Worm (Caenorhabditis elegans) whole organism, L2 larva: ENCODE measurements around the gene hrg-5.

Experiments
- C34F6.9 ChIP-seq: fragments of 150-350 bp; optimal IDR thresholded peaks from 2 replicates; lab custom pipeline; 2014; ENCODE audit warnings: missing biosample characterization, missing genetic modification characterization
- F13H6.1 ChIP-seq: sonication (generic microtip); optimal IDR thresholded peaks from 2 replicates; lab custom pipeline; 2016; ENCODE audit warnings: missing genetic modification characterization, missing compliant biosample characterization
- Y55F3AM.14 ChIP-seq: fragments of 200-800 bp; sonication (Bioruptor generic); optimal IDR thresholded peaks from 2 replicates; lab custom pipeline; 2018; ENCODE audit warnings: mild to moderate bottlenecking, missing genetic modification characterization, missing compliant biosample characterization
- alr-1 ChIP-seq: fragments of 150-350 bp; optimal IDR thresholded peaks from 2 replicates; lab custom pipeline; 2014; ENCODE audit warnings: missing biosample characterization, missing genetic modification characterization
- aly-2 ChIP-seq: fragments of 150-350 bp; optimal IDR thresholded peaks from 2 replicates; lab custom pipeline; 2014; ENCODE audit warnings: missing biosample characterization, missing genetic modification characterization
- blmp-1 ChIP-seq: sonication (generic microtip); optimal IDR thresholded peaks from 2 replicates; lab custom pipeline; 2017; ENCODE audit warnings: missing genetic modification characterization, mild to moderate bottlenecking, missing compliant biosample characterization, antibody characterized with exemption, moderate library complexity; ENCODE audit not compliant: insufficient read depth
- ceh-16 ChIP-seq: fragments of 150-350 bp; optimal IDR thresholded peaks from 2 replicates; lab custom pipeline; 2014; ENCODE audit warnings: missing biosample characterization, missing genetic modification characterization
- crh-2 ChIP-seq: sonication (generic microtip); optimal IDR thresholded peaks from 2 replicates; lab custom pipeline; 2017; ENCODE audit warnings: missing biosample characterization, missing genetic modification characterization
- egl-27 ChIP-seq: sonication (generic microtip); optimal IDR thresholded peaks from 3 replicates; lab custom pipeline; 2017; ENCODE audit warnings: missing biosample characterization, missing genetic modification reagents, missing genetic modification characterization
- elt-1 ChIP-seq: fragments of 150-350 bp; optimal IDR thresholded peaks from 2 replicates; lab custom pipeline; 2014; ENCODE audit warnings: missing biosample characterization, missing genetic modification characterization
- fos-1 ChIP-seq: fragments of 150-350 bp; optimal IDR thresholded peaks from 2 replicates; lab custom pipeline; 2014; ENCODE audit warnings: missing biosample characterization, missing genetic modification characterization
- gmeb-1 ChIP-seq: fragments of 150-350 bp; optimal IDR thresholded peaks from 2 replicates; lab custom pipeline; 2014; ENCODE audit warnings: missing biosample characterization, missing genetic modification characterization
- lin-11 ChIP-seq: fragments of 150-350 bp; sonication (generic microtip); optimal IDR thresholded peaks from 2 replicates; lab custom pipeline; 2014; ENCODE audit warnings: missing biosample characterization, missing genetic modification characterization, inconsistent platforms, mixed read lengths
- lin-13 ChIP-seq: fragments of 150-350 bp; optimal IDR thresholded peaks from 2 replicates; lab custom pipeline; 2014; ENCODE audit warnings: missing biosample characterization, missing genetic modification reagents, missing genetic modification characterization
- lsy-2 ChIP-seq, 2 experiments: fragments of 150-350 bp in 1 of 2; sonication (generic microtip) in 1 of 2; optimal IDR thresholded peaks; 2 replicates each; lab custom pipeline; 2014 to 2017; ENCODE audit warnings: missing biosample characterization in 2 of 2, missing genetic modification characterization in 2 of 2
- mab-5 ChIP-seq: fragments of 150-350 bp; optimal IDR thresholded peaks from 2 replicates; lab custom pipeline; 2014; ENCODE audit warnings: missing biosample characterization, missing genetic modification characterization
- mdl-1 ChIP-seq, 2 experiments: fragments of 150-350 bp in 1 of 2; sonication (generic microtip) in 1 of 2; optimal IDR thresholded peaks; 2 replicates each; lab custom pipeline; 2017; ENCODE audit warnings: missing biosample characterization in 2 of 2, missing genetic modification characterization in 2 of 2
- nhr-10 ChIP-seq: sonication (generic microtip); optimal IDR thresholded peaks from 2 replicates; lab custom pipeline; 2017; ENCODE audit warnings: missing biosample characterization, missing genetic modification characterization
- nhr-11 ChIP-seq: fragments of 150-350 bp; optimal IDR thresholded peaks from 2 replicates; lab custom pipeline; 2014; ENCODE audit warnings: missing biosample characterization, missing genetic modification characterization
- nhr-12 ChIP-seq: fragments of 150-350 bp; optimal IDR thresholded peaks from 2 replicates; lab custom pipeline; 2014; ENCODE audit warnings: missing biosample characterization, missing genetic modification characterization
- nhr-129 ChIP-seq: fragments of 150-350 bp; optimal IDR thresholded peaks from 2 replicates; lab custom pipeline; 2014; ENCODE audit warnings: missing biosample characterization, missing genetic modification characterization
- nhr-25 ChIP-seq: fragments of 150-350 bp; sonication (generic microtip); optimal IDR thresholded peaks from 3 replicates; lab custom pipeline; 2014; ENCODE audit warnings: missing biosample characterization, missing genetic modification characterization
- nhr-6 ChIP-seq: fragments of 150-350 bp; optimal IDR thresholded peaks from 2 replicates; lab custom pipeline; 2014; ENCODE audit warnings: missing biosample characterization, missing genetic modification characterization
- nhr-77 ChIP-seq: fragments of 150-350 bp; optimal IDR thresholded peaks from 2 replicates; lab custom pipeline; 2014; ENCODE audit warnings: missing biosample characterization, missing genetic modification characterization
- peb-1 ChIP-seq: fragments of 150-350 bp; optimal IDR thresholded peaks from 2 replicates; lab custom pipeline; 2014; ENCODE audit warnings: missing biosample characterization, missing genetic modification characterization
- sem-4 ChIP-seq: fragments of 150-350 bp; optimal IDR thresholded peaks from 2 replicates; lab custom pipeline; 2014; ENCODE audit warnings: missing biosample characterization, missing genetic modification reagents, missing genetic modification characterization
- skn-1 ChIP-seq: sonication (generic microtip); optimal IDR thresholded peaks from 2 replicates; lab custom pipeline; 2017; ENCODE audit warnings: missing biosample characterization, missing genetic modification characterization
- sma-3 ChIP-seq: sonication (generic microtip); optimal IDR thresholded peaks from 2 replicates; lab custom pipeline; 2016; ENCODE audit warnings: missing genetic modification reagents, missing genetic modification characterization, missing compliant biosample characterization
- sma-9 ChIP-seq, 2 experiments: fragments of 150-350 bp in 1 of 2; sonication (generic microtip) in 1 of 2; optimal IDR thresholded peaks; 2 replicates each; lab custom pipeline; 2014 to 2016; ENCODE audit warnings: missing genetic modification characterization in 2 of 2, mild to moderate bottlenecking in 1 of 2, missing biosample characterization in 1 of 2, missing compliant biosample characterization in 1 of 2, missing genetic modification reagents in 1 of 2, moderate library complexity in 1 of 2
- unc-39 ChIP-seq: fragments of 150-350 bp; optimal IDR thresholded peaks from 2 replicates; lab custom pipeline; 2014; ENCODE audit warnings: missing biosample characterization, missing genetic modification characterization
- unc-55 ChIP-seq: fragments of 150-350 bp; sonication (generic microtip); optimal IDR thresholded peaks from 3 replicates; lab custom pipeline; 2014; ENCODE audit warnings: missing biosample characterization, missing genetic modification reagents, missing genetic modification characterization
- unc-62 ChIP-seq: fragments of 150-350 bp; optimal IDR thresholded peaks from 2 replicates; lab custom pipeline; 2014; ENCODE audit warnings: missing biosample characterization, missing genetic modification reagents, missing genetic modification characterization
- zag-1 ChIP-seq: fragments of 150-350 bp; optimal IDR thresholded peaks from 2 replicates; lab custom pipeline; 2014; ENCODE audit warnings: missing biosample characterization, missing genetic modification characterization
- ztf-11 ChIP-seq: sonication (generic microtip); optimal IDR thresholded peaks from 2 replicates; lab custom pipeline; 2017; ENCODE audit warnings: missing biosample characterization, missing genetic modification characterization
- ztf-4 ChIP-seq: fragments of 150-350 bp; optimal IDR thresholded peaks from 2 replicates; lab custom pipeline; 2014; ENCODE audit warnings: missing biosample characterization, missing genetic modification characterization

The hrg-5 gene

DNA sequence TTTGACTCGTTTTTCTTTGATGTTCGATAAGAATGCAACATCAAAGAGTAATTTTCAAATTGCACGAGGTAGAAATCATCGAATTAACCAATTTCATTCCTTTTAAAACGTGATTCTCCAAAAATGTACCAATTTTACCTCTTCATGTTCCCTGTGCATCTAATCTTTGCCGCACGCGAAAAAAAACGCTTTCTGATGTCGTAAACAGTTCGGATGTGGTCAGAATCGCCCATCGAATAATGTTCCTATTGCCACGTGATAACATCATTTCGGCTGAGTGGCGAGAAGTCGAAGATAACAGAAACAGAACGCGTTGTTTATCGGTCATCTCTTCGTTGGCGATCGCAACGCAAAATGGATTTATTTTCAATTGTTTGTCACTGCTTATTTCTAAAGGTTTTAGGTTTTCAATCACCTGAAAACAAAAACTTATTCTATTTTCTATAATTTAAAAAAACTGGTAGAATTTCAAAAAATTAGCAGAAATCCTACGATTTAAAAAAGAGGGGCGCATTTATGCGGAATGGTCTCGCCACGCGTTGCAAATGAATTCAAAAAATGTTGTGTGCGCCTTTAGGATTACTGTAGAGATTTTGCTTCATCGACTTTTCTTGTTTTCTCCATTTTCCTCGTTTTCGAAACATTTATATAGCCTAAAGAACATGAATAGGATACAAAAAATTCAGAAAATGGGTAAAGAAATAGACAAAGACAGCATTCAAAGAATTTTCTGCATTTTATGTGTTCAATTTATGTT is 7.5 kb downstream of the hrg-5 start, which contains the start of gene mogs-1 (continued):
- no peak for TF ChIP-seq nhr-12 (tag; lab: Kevin White, UChicago)
- peak; percentile 47 for TF ChIP-seq fos-1
- no peak for TF ChIP-seq skn-1 (tag; lab: Kevin White, UChicago)
- TF ChIP-seq ztf-11 (tag; lab: Kevin White, UChicago): no peak
- no peak for TF ChIP-seq ceh-16 (tag; lab: Kevin White, UChicago)
- no peak for TF ChIP-seq elt-1
- peak in 1 of 2 experiments; percentile 22 for TF ChIP-seq lsy-2 (tag; optimal IDR thresholded peaks at IDR 0.05; lab: Kevin White, UChicago)
- TF ChIP-seq peb-1 (tag; lab: Kevin White, UChicago): no peak
- TF ChIP-seq alr-1 (tag; lab: Kevin White, UChicago): no peak
- TF ChIP-seq zag-1 (tag; lab: Kevin White, UChicago): no peak
- TF ChIP-seq gmeb-1 (tag; lab: Kevin White, UChicago): peak; percentile 5
- no peak for TF ChIP-seq egl-27

DNA sequence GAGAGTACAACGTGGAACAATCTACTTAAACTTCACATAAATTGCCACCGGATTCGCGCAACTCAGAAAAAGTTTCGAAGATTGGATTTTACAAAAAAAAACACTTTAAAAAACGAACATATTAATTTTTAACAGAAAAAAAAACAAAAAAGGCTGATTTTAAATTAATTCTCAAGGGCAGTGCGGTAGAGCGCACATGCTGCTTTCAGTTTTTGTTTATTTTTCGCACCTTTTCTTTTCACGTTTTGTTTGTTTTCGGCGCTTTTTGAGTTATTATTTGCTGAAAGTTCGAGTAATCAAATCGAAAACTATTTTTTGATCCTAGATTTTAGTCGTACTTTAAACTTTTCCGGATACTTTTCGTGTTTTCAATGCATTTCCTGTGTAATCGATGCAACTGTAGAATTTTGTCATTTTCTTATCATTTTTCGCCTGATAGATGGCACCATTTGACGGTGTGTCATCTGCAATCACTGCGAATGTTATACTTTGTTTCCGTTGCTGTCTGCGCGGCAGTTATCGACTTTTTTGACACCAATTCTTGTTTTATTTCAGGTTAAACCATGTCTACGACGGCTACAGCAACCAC is 9.2 kb downstream of the hrg-5 start, which contains the start of gene F13H10.8:
TSS of gene F13H10.8 (plus strand) at position 556 of the 589 bp plus-strand sequence.
- no peak for TF ChIP-seq peb-1 (tag; lab: Kevin White, UChicago)
- TF ChIP-seq lsy-2 (tag; optimal IDR thresholded peaks at IDR 0.05; lab: Kevin White, UChicago): peak in 1 of 2 experiments; percentile 42
- peak; percentile 27 for TF ChIP-seq lin-13 (GFP tag; lab: Kevin White, UChicago)
- TF ChIP-seq C34F6.9 (tag; lab: Kevin White, UChicago): peak; percentile 80
- peak; percentile 93 for TF ChIP-seq fos-1
- TF ChIP-seq nhr-129 (tag; lab: Kevin White, UChicago): peak; percentile 17
- TF ChIP-seq F13H6.1 (tag; lab: Kevin White, UChicago): peak; percentile 33
- TF ChIP-seq nhr-11 (tag; lab: Kevin White, UChicago): no peak
- TF ChIP-seq sma-3: peak; percentile 6
- TF ChIP-seq mab-5 (tag; lab: Kevin White, UChicago): no peak
- TF ChIP-seq crh-2 (tag; lab: Kevin White, UChicago): peak; percentile 48
- no peak for TF ChIP-seq nhr-77 (tag; lab: Kevin White, UChicago)
- TF ChIP-seq skn-1 (tag; lab: Kevin White, UChicago): no peak
- TF ChIP-seq nhr-25 (tag; lab: Kevin White, UChicago): peak; percentile 0
- TF ChIP-seq lin-11 (tag; lab: Kevin White, UChicago): no peak
- TF ChIP-seq ztf-11 (tag; lab: Kevin White, UChicago): no peak

DNA sequence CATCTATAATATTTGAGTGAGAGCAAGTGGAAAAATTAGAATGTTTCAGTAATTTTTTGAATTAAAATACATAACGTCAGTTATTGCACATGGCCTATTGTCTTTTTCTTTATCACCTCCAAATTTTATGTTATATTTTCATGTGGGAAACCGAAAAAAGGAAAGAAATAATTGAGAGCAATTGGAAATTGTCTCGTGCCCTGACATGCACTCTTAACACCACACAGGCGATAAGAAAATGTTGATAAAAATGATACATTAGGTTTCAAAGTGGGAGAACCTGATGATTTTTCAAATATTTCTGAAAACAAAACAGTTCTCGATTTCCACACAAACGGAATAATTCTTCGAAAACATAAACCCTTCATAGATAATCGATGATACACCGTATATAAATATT is 13.3 kb downstream of the hrg-5 start, which contains the start of gene F13H10.3:
TSS of gene F13H10.3 (minus strand) at position 73 of the 400 bp plus-strand sequence.
- TF ChIP-seq crh-2 (tag; lab: Kevin White, UChicago): peak; percentile 62
- no peak for TF ChIP-seq lin-13 (GFP tag; lab: Kevin White, UChicago)
- TF ChIP-seq ztf-4 (tag; lab: Kevin White, UChicago): no peak
- TF ChIP-seq nhr-10 (tag; lab: Kevin White, UChicago): no peak
- no peak for TF ChIP-seq Y55F3AM.14 (GFP tag; lab: Kevin White, UChicago)
- TF ChIP-seq sem-4 (tag; lab: Kevin White, UChicago): no peak
- no peak for TF ChIP-seq nhr-25 (tag; lab: Kevin White, UChicago)
- TF ChIP-seq fos-1: peak; percentile 59
- TF ChIP-seq unc-62 (GFP tag; lab: Kevin White, UChicago): no peak
- no peak for TF ChIP-seq nhr-129 (tag; lab: Kevin White, UChicago)
- TF ChIP-seq unc-55 (GFP tag; lab: Kevin White, UChicago): no peak
- no peak for TF ChIP-seq sma-3
- TF ChIP-seq aly-2 (tag; lab: Kevin White, UChicago): no peak
- no peak for TF ChIP-seq unc-39 (tag; lab: Kevin White, UChicago)
- TF ChIP-seq mab-5 (tag; lab: Kevin White, UChicago): no peak
- no peak for TF ChIP-seq nhr-11 (tag; lab: Kevin White, UChicago)
- no peak for TF ChIP-seq nhr-77 (tag; lab: Kevin White, UChicago)
- no peak for TF ChIP-seq blmp-1
- peak; percentile 31 for TF ChIP-seq sma-9 (GFP tag; optimal IDR thresholded peaks at IDR 0.05; lab: Kevin White, UChicago)
- no peak for TF ChIP-seq sma-9 (tag; optimal IDR thresholded peaks at IDR 0.05; lab: Kevin White, UChicago)
- TF ChIP-seq zag-1 (tag; lab: Kevin White, UChicago): no peak
- peak in 1 of 2 experiments; percentile 27 for TF ChIP-seq mdl-1 (tag; optimal IDR thresholded peaks at IDR 0.05; lab: Kevin White, UChicago)
- TF ChIP-seq nhr-6 (tag; lab: Kevin White, UChicago): no peak
- TF ChIP-seq, all 48 proteins: peak for 4
